Worm (Caenorhabditis elegans): ENCODE data around the gene F11E6.9.

Gene F11E6.9

DNA sequence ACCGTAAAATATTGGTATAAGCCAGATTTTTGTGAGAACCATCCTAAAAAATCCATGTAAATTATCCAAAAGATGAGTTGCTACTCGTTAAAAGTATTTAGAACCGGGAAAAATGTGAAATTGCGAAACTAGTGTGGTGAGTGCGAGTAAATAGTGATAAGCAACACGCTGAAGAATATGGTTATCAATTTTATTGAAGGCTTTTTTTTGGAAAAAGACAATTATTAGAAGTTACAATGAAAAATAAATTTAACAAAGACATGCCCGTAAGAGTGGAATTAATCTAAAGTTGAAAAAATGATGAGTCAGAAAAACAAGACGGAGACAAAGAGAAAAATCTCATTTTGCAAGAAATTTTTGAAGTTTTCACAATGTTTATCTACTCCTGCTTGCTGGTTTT lies 9.3 kb downstream of the F11E6.9 start, which contains the start of gene F11E6.6:
F11E6.6 (minus strand) TSS at position 101 of the 400 bp plus-strand sequence.
- TF ChIP-seq ref-1 (GFP tag; conservative IDR thresholded peaks at IDR 0.05): no peak
- no peak for TF ChIP-seq cog-1 (tag; optimal IDR thresholded peaks at IDR 0.05)
- no peak for TF ChIP-seq ztf-29 (GFP tag; IDR thresholded peaks at IDR 0.05)
- no peak for TF ChIP-seq klf-2 (GFP tag; conservative IDR thresholded peaks at IDR 0.05)
- TF ChIP-seq flt-1 (GFP tag; IDR thresholded peaks at IDR 0.05): no peak
- no peak for TF ChIP-seq T22C8.4 (GFP tag; IDR thresholded peaks at IDR 0.05)
- TF ChIP-seq tab-1 (GFP tag; IDR thresholded peaks at IDR 0.05): no peak

DNA sequence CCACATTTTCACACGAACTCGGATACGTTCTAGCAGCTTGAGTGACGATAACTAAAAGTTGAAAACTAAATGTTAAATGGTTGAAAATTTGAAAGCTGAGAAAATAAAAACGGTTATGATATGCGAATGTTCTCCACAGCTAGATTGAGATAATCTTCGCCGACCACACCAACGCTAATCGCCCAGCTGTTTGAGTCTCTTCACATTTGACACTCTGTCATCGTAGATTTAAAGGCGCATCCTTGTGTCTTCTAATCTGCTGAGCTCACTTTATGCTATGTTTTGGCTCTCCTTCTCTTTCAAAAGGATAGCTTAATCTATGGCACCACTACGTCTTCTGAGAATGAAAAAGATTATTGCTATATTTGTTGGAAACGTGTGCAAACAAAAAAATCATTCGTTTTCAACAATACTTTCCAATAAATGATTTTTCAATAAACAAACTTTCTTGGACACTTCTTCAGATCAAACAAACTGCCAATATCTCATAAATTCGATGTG lies 12.0 kb downstream of the F11E6.9 start, which contains the start of gene F11E6.10:
F11E6.10 (minus strand) TSS at position 51 of the 501 bp plus-strand sequence.
- TF ChIP-seq klf-2 (GFP tag; conservative IDR thresholded peaks at IDR 0.05) (no peak), flt-1 (GFP tag; IDR thresholded peaks at IDR 0.05) (no peak), ztf-29 (GFP tag; IDR thresholded peaks at IDR 0.05) (no peak), T22C8.4 (GFP tag; IDR thresholded peaks at IDR 0.05) (no peak), ref-1 (GFP tag; conservative IDR thresholded peaks at IDR 0.05) (no peak), med-1 (GFP tag; optimal IDR thresholded peaks at IDR 0.05; ENCODE audit: insufficient read depth) (no peak), tab-1 (GFP tag; IDR thresholded peaks at IDR 0.05) (no peak), ztf-23 (GFP tag; IDR thresholded peaks at IDR 0.05) (no peak), cog-1 (tag; optimal IDR thresholded peaks at IDR 0.05) (no peak)

DNA sequence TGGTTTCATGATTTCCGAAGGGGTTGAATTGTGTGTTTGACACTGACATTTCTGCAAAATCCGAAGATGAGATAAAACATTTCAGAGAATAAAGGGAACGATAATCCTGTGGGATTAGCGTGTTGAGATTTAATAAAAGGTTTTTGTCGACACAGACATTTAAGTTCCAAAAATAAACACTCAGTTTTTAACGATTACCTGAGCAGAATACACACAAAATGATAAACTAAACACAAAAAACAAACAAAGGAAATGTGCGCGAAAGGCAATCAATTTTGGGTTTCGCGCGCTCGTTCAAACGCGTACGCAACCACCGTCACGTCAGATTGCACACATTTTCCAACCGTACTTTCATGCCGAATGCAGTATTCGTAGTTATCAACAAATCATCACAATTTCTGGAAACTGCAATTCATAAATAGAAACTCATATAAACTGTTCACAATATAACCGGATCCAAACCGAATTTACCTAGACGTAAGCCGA lies 13.9 kb downstream of the F11E6.9 start, which contains the start of gene rif-1.1:
rif-1.1 (minus strand) TSS at position 51 of the 486 bp plus-strand sequence.
- TF ChIP-seq T22C8.4 (GFP tag; IDR thresholded peaks at IDR 0.05) (no peak), cog-1 (tag; optimal IDR thresholded peaks at IDR 0.05) (no peak), med-1 (GFP tag; optimal IDR thresholded peaks at IDR 0.05; ENCODE audit: insufficient read depth) (no peak), ztf-29 (GFP tag; IDR thresholded peaks at IDR 0.05) (no peak), klf-2 (GFP tag; conservative IDR thresholded peaks at IDR 0.05) (no peak), flt-1 (GFP tag; IDR thresholded peaks at IDR 0.05) (no peak), tab-1 (GFP tag; IDR thresholded peaks at IDR 0.05) (no peak), ztf-23 (GFP tag; IDR thresholded peaks at IDR 0.05) (no peak), ref-1 (GFP tag; conservative IDR thresholded peaks at IDR 0.05) (no peak)

DNA sequence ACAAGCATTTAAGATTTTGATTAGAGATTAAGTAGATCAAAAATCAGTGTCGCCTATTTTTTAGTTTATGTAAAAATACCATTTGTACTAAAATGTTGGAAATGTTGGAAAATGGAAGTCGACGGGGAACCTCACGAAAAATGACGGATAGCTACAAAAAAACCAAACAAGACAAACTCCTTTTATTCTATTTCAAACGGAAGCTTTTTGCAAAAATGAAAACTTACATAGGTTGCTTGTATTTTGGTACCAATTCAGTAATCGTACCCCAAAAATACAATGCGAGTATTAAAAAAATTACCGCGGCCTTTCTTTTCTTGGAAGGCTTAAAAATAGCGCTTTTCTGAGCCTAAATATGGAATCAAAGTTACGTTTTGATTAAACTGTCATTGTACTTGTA lies 21.1 kb downstream of the F11E6.9 start:
- TF ChIP-seq med-1 (GFP tag; optimal IDR thresholded peaks at IDR 0.05; ENCODE audit: insufficient read depth) (no peak), ref-1 (GFP tag; conservative IDR thresholded peaks at IDR 0.05) (no peak), tab-1 (GFP tag; IDR thresholded peaks at IDR 0.05) (no peak)

DNA sequence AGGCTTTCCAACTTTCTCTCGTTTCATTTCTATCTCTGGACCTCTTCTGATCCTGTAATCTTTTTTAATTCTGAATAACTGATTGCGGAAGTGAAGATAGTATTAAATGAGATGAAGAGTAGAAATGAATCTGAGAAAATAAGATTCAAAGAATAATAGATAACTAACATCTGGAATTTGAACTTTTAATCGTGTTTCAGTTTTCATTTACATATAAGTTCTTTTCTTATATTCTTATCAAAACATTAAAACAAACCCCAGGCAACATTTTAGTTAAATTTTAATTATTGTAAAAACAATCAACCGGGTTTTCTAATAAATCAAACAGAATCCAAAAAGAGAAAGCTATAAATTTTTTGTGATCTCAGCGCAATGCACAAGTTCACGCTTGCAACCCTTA lies 21.9 kb downstream of the F11E6.9 start:
- TF ChIP-seq cog-1 (tag; optimal IDR thresholded peaks at IDR 0.05): no peak

DNA sequence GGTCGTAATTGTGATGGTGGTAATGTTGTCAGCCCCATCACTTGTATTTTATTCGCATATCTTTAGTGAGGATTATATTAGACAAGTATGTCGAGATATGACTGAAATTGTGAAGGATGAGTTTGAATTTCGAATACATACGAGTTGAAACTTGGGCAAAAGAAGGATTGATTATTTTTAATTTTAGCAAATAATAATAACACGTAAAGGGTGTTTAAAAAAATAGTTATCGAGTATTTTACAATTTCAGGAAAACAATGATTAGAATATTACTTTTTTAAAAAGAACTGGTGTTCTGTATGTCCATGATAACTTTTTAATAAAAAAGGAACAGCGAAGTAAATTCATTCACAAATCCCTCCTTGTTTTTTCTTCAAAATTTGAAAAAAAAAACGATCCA lies 24.7 kb downstream of the F11E6.9 start, which contains the start of gene F11E6.8:
F11E6.8 (minus strand) TSS at position 101 of the 400 bp plus-strand sequence.
- no peak for TF ChIP-seq ztf-29 (GFP tag; IDR thresholded peaks at IDR 0.05)
- no peak for TF ChIP-seq ztf-23 (GFP tag; IDR thresholded peaks at IDR 0.05)
- TF ChIP-seq tab-1 (GFP tag; IDR thresholded peaks at IDR 0.05): no peak
- TF ChIP-seq T22C8.4 (GFP tag; IDR thresholded peaks at IDR 0.05): no peak
- no peak for TF ChIP-seq flt-1 (GFP tag; IDR thresholded peaks at IDR 0.05)
- TF ChIP-seq cog-1 (tag; optimal IDR thresholded peaks at IDR 0.05): no peak
- TF ChIP-seq klf-2 (GFP tag; conservative IDR thresholded peaks at IDR 0.05): no peak
- no peak for TF ChIP-seq med-1 (GFP tag; optimal IDR thresholded peaks at IDR 0.05; ENCODE audit: insufficient read depth)
- no peak for TF ChIP-seq ref-1 (GFP tag; conservative IDR thresholded peaks at IDR 0.05)

DNA sequence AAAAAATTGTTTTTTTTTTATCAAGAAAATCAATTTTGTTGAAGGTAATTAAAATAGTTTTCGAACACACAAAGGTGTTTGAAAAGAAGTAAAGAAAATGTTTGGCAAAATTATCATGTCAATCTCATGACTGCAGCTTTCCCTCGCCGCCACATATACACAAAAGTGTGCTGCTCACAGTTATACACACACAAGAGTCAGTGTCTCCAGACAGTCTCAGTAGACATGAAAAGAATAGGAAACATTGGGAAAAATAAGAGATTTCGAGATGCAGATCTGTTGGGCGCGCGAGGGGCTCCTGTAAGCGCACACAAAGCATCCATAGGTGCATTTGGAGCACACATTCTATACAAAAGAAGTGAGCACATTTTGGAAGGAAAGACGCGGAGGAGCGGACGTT lies 26.8 kb downstream of the F11E6.9 start:
- TF ChIP-seq ztf-29 (GFP tag; IDR thresholded peaks at IDR 0.05) (no peak), tab-1 (GFP tag; IDR thresholded peaks at IDR 0.05) (no peak), ref-1 (GFP tag; conservative IDR thresholded peaks at IDR 0.05) (no peak), ztf-23 (GFP tag; IDR thresholded peaks at IDR 0.05) (no peak), klf-2 (GFP tag; conservative IDR thresholded peaks at IDR 0.05) (no peak), flt-1 (GFP tag; IDR thresholded peaks at IDR 0.05) (no peak), cog-1 (tag; optimal IDR thresholded peaks at IDR 0.05) (no peak)

DNA sequence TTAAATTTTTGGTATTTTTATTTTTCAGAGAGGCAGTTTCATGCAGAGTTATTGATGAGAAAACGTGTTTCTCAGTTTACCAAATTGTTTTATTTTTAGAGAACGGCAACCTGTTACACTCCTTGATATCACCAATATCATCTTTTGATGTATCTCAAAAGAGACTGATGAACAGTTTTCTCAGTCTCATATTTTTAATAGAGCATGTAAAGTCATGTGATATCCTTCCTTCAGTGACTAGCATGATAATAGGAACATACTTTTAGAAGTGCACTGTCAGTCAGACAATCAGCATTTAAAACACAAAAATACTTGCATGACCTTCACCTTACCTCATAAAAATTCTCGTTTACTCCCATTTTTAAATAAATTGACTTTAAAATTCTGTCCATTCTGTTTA lies 32.6 kb downstream of the F11E6.9 start, which contains the start of gene F11E6.11:
F11E6.11 (plus strand) TSS at position 325 of the 400 bp plus-strand sequence.
- TF ChIP-seq cog-1 (tag; optimal IDR thresholded peaks at IDR 0.05): no peak
- no peak for TF ChIP-seq ref-1 (GFP tag; conservative IDR thresholded peaks at IDR 0.05)
- TF ChIP-seq flt-1 (GFP tag; IDR thresholded peaks at IDR 0.05): no peak

DNA sequence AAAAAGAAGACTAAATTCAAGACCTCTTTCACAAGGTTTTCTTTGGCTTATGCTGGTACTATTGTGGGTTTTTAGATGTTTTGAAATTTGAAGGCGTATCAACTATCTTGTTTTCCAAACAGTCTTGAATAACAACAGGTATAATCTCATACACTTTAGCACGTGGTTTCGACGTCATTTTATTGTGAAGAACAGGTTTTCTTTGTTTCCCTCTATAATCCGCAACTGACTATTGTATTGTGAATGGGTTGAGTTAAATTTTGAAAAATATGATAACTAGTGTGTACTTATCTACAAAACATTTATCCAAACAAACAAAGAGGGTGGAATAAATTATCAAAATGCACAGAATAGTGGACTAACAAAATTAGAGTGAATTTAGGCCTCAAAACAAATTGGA lies 33.9 kb downstream of the F11E6.9 start:
- TF ChIP-seq ztf-23 (GFP tag; IDR thresholded peaks at IDR 0.05) (no peak), T22C8.4 (GFP tag; IDR thresholded peaks at IDR 0.05) (no peak), cog-1 (tag; optimal IDR thresholded peaks at IDR 0.05) (no peak)

DNA sequence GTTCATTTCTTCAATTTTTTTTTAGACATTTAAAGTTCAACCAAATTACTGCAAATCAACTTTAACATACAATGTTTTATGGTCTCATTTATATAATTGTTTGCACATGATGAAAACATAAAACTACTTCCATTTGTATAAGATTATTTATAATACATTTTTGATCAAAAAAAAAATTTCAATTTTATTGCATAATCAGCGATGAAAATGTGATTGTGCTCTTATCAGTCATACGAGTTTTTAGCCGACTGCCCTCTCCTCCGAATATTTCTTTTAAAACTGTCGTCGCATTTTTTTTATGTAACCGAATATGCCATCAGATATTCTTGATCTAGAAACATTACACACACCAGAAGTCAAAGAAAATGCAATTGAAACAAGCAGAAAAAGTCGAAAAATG lies 34.7 kb downstream of the F11E6.9 start, which contains the start of gene F08A7.1:
F08A7.1 (plus strand) TSS at position 191 of the 400 bp plus-strand sequence.
- TF ChIP-seq ztf-23 (GFP tag; IDR thresholded peaks at IDR 0.05) (no peak), tab-1 (GFP tag; IDR thresholded peaks at IDR 0.05) (no peak), T22C8.4 (GFP tag; IDR thresholded peaks at IDR 0.05) (no peak), flt-1 (GFP tag; IDR thresholded peaks at IDR 0.05) (no peak), klf-2 (GFP tag; conservative IDR thresholded peaks at IDR 0.05) (no peak), med-1 (GFP tag; optimal IDR thresholded peaks at IDR 0.05; ENCODE audit: insufficient read depth) (no peak), ref-1 (GFP tag; conservative IDR thresholded peaks at IDR 0.05) (no peak), cog-1 (tag; optimal IDR thresholded peaks at IDR 0.05) (no peak)

DNA sequence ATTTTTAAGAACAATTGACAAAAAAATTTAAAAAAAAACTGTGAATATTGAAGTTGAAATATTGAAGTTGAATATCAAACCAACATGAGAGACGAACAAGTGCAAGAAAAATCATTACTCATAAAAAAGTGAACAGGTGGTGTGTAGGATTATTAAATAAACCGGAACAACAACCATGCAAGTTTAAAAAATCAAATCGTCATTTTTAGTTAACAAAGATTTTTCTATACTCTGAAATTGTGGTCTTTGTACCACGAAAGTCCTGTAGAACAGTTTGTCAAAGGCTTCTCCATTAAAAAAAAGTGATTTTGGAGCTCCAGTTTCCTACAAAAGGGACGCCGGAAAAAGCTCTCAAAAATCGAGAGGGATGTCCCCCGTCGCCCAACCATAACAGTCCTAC lies 35.1 kb downstream of the F11E6.9 start, which contains the start of gene C06A12.19:
C06A12.19 (minus strand) TSS at position 101 of the 400 bp plus-strand sequence.
- TF ChIP-seq cog-1 (tag; optimal IDR thresholded peaks at IDR 0.05) (no peak), ref-1 (GFP tag; conservative IDR thresholded peaks at IDR 0.05) (no peak)

All from whole organism, midembryonic.